Worm (Caenorhabditis elegans): Measurements from ENCODE around the gene R107.2.

- TF ChIP-seq T22C8.4 (GFP tag; IDR thresholded peaks at IDR 0.05): no peak
- TF ChIP-seq flt-1 (GFP tag; IDR thresholded peaks at IDR 0.05): no peak
- no peak for TF ChIP-seq ztf-29 (GFP tag; IDR thresholded peaks at IDR 0.05)
Observed at ce11 chrIII:8996686-8997085, 49.1 kb downstream of the R107.2 start, which contains the start of gene skat-1.

All from whole organism, midembryonic.